Fruit fly (Drosophila melanogaster): ENCODE measurements around the gene CG31668.
A peak's percentile ranks its signal among the peaks of the same experiment; 100 is the strongest.

Gene CG31668

dm6 chr2L:2195328-2195727, 10.6 kb downstream of the CG31668 start:
- no peak for TF ChIP-seq h (GFP tag; optimal IDR thresholded peaks at IDR 0.05)
- TF ChIP-seq Abd-B (GFP tag; optimal IDR thresholded peaks at IDR 0.05): no peak

DNA sequence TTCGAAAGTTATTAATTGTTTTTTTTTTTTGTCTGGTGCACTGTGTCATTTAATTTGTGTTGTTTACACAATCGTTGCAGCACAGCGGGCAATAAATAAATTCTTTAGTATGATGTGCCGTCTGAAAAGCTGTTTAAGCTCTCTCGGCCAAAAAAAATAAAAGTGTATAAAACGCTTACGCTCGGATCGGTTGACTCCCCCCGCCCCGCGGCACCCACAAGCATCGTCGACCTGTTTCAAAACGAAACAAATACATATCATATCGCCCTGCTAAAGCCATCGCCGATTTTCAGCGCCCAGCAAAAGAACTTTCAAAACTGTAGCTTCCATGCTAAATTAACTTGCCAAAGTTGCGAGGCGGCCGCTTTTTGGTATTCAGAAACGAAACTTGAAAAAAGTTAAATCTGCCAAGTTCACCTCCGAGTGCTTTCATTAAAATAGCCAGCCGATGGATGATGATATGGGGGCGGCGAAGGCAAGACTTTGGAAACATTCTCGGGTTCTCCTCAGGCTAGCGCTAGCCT, 11.6 kb downstream of the CG31668 start:
- TF ChIP-seq Vsx2 (GFP tag; optimal IDR thresholded peaks at IDR 0.05; ENCODE audit: partially characterized antibody): peak; percentile 32
- no peak for TF ChIP-seq dl (GFP tag; optimal IDR thresholded peaks at IDR 0.05; ENCODE audit: insufficient read depth in 1 of 2, partially characterized antibody in 2 of 2)
- peak; percentile 67 for TF ChIP-seq Dif (GFP tag; optimal IDR thresholded peaks at IDR 0.05; ENCODE audit: partially characterized antibody)
- TF ChIP-seq GATAd (GFP tag; optimal IDR thresholded peaks at IDR 0.05): no peak
- no peak for TF ChIP-seq tai (GFP tag; optimal IDR thresholded peaks at IDR 0.05)
- TF ChIP-seq sage (GFP tag; optimal IDR thresholded peaks at IDR 0.05): peak; percentile 4
- no peak for TF ChIP-seq Rel (GFP tag; optimal IDR thresholded peaks at IDR 0.05)
- peak; percentile 30 for TF ChIP-seq Rel (tag; optimal IDR thresholded peaks at IDR 0.05)
- TF ChIP-seq h (GFP tag; optimal IDR thresholded peaks at IDR 0.05): peak; percentile 2
- no peak for TF ChIP-seq brk (GFP tag; optimal IDR thresholded peaks at IDR 0.05)
- no peak for TF ChIP-seq rgr (GFP tag; optimal IDR thresholded peaks at IDR 0.05)
- no peak for TF ChIP-seq Sp1 (GFP tag; optimal IDR thresholded peaks at IDR 0.05)
- no peak for TF ChIP-seq dsf (GFP tag; optimal IDR thresholded peaks at IDR 0.05; ENCODE audit: borderline replicate concordance)
- TF ChIP-seq pan (optimal IDR thresholded peaks at IDR 0.05): no peak
- no peak for TF ChIP-seq br (GFP tag; optimal IDR thresholded peaks at IDR 0.05)
- TF ChIP-seq Hnf4 (GFP tag; optimal IDR thresholded peaks at IDR 0.05): no peak
- TF ChIP-seq usp (GFP tag; optimal IDR thresholded peaks at IDR 0.05): no peak
- no peak for TF ChIP-seq Jra (GFP tag; optimal IDR thresholded peaks at IDR 0.05)

dm6 chr2L:2193357-2193780, 12.6 kb downstream of the CG31668 start:
- peak; percentile 9 for TF ChIP-seq br (GFP tag; optimal IDR thresholded peaks at IDR 0.05)
- TF ChIP-seq CrebA (GFP tag; optimal IDR thresholded peaks at IDR 0.05; ENCODE audit: borderline replicate concordance): peak; percentile 76
- peak; percentile 55 for TF ChIP-seq HLH106 (tag; optimal IDR thresholded peaks at IDR 0.05)
- peak; percentile 90 for TF ChIP-seq Dif (GFP tag; optimal IDR thresholded peaks at IDR 0.05; ENCODE audit: partially characterized antibody)
- TF ChIP-seq Vsx2 (GFP tag; optimal IDR thresholded peaks at IDR 0.05; ENCODE audit: partially characterized antibody): peak; percentile 94
- TF ChIP-seq pan (optimal IDR thresholded peaks at IDR 0.05): no peak
- peak; percentile 51 for TF ChIP-seq Sp1 (GFP tag; optimal IDR thresholded peaks at IDR 0.05)
- TF ChIP-seq tai (GFP tag; optimal IDR thresholded peaks at IDR 0.05): no peak
- TF ChIP-seq CG9705 (GFP tag; optimal IDR thresholded peaks at IDR 0.05): peak; percentile 32
- TF ChIP-seq N (GFP tag; optimal IDR thresholded peaks at IDR 0.05): no peak
- peak; percentile 40 to 86 for TF ChIP-seq dl (GFP tag; optimal IDR thresholded peaks at IDR 0.05; ENCODE audit: insufficient read depth in 1 of 2, partially characterized antibody in 2 of 2)
- TF ChIP-seq Dfd (GFP tag; optimal IDR thresholded peaks at IDR 0.05): no peak
- no peak for TF ChIP-seq lola (GFP tag; optimal IDR thresholded peaks at IDR 0.05)
- TF ChIP-seq sage (GFP tag; optimal IDR thresholded peaks at IDR 0.05): no peak
- no peak for TF ChIP-seq woc (GFP tag; optimal IDR thresholded peaks at IDR 0.05)
- peak; percentile 44 for TF ChIP-seq Myc (optimal IDR thresholded peaks at IDR 0.05)
- TF ChIP-seq Rel (GFP tag; optimal IDR thresholded peaks at IDR 0.05): no peak
- peak; percentile 95 for TF ChIP-seq Rel (tag; optimal IDR thresholded peaks at IDR 0.05)
- TF ChIP-seq psq (GFP tag; optimal IDR thresholded peaks at IDR 0.05): peak; percentile 13
- TF ChIP-seq foxo (GFP tag; optimal IDR thresholded peaks at IDR 0.05): peak; percentile 1 to 13
- no peak for TF ChIP-seq GATAd (GFP tag; optimal IDR thresholded peaks at IDR 0.05)
- peak; percentile 23 for TF ChIP-seq fru (GFP tag; optimal IDR thresholded peaks at IDR 0.05)
- TF ChIP-seq rgr (GFP tag; optimal IDR thresholded peaks at IDR 0.05): peak; percentile 44
- TF ChIP-seq sv (GFP tag; optimal IDR thresholded peaks at IDR 0.05): no peak
- no peak for TF ChIP-seq jim (GFP tag; optimal IDR thresholded peaks at IDR 0.05)
- no peak for TF ChIP-seq Mio (GFP tag; optimal IDR thresholded peaks at IDR 0.05)
- TF ChIP-seq h (GFP tag; optimal IDR thresholded peaks at IDR 0.05): peak; percentile 83
- TF ChIP-seq dmrt93B (GFP tag; optimal IDR thresholded peaks at IDR 0.05): peak; percentile 18
- TF ChIP-seq OdsH (GFP tag; optimal IDR thresholded peaks at IDR 0.05): peak; percentile 46
- TF ChIP-seq Jra (GFP tag; optimal IDR thresholded peaks at IDR 0.05): no peak
- peak; percentile 55 for TF ChIP-seq Hr83 (GFP tag; optimal IDR thresholded peaks at IDR 0.05; ENCODE audit: poor library complexity, severe bottlenecking)

Data from whole organism, wandering third instar larva.